Worm (Caenorhabditis elegans): ENCODE data around the gene skr-5.

ce11 chrV:17317786-17318185, 29.9 kb upstream of the skr-5 start, which contains the start of gene srz-58:
- TF ChIP-seq snpc-4 (tag; optimal IDR thresholded peaks at IDR 0.05) (no peak), elt-2 (tag; optimal IDR thresholded peaks at IDR 0.05) (no peak), ceh-82 (tag; optimal IDR thresholded peaks at IDR 0.05) (no peak), sox-4 (tag; optimal IDR thresholded peaks at IDR 0.05) (no peak), nhr-237 (tag; optimal IDR thresholded peaks at IDR 0.05) (no peak), elt-3 (tag; optimal IDR thresholded peaks at IDR 0.05) (no peak), pqm-1 (tag; optimal IDR thresholded peaks at IDR 0.05) (no peak)

Measured in whole organism, L1 larva.